Worm (Caenorhabditis elegans) whole organism, midembryonic: ENCODE data around the gene F09C12.8.

ENCODE experiments used
- flt-1 ChIP-seq: fragments of 200-800 bp; sonication (Bioruptor generic); IDR thresholded peaks from 2 replicates; pipeline ENCODE4 v1.3.6; 2022; ENCODE audit warnings: missing genetic modification characterization, missing compliant biosample characterization
- klf-2 ChIP-seq: fragments of 200-800 bp; sonication (Bioruptor generic); conservative IDR thresholded peaks from 2 replicates; pipeline ENCODE4 v1.3.6; 2022; ENCODE audit warnings: missing genetic modification reagents, missing genetic modification characterization, missing compliant biosample characterization
- tab-1 ChIP-seq: fragments of 200-800 bp; sonication (Bioruptor generic); IDR thresholded peaks from 2 replicates; pipeline ENCODE4 v1.3.6; 2022; ENCODE audit warnings: missing genetic modification characterization, missing compliant biosample characterization
- ztf-23 ChIP-seq: fragments of 200-800 bp; sonication (Bioruptor generic); IDR thresholded peaks from 2 replicates; pipeline ENCODE4 v1.3.6; 2022; ENCODE audit warnings: missing genetic modification reagents, missing genetic modification characterization, missing compliant biosample characterization
- ztf-29 ChIP-seq: fragments of 200-800 bp; sonication (Bioruptor generic); IDR thresholded peaks from 2 replicates; pipeline ENCODE4 v1.3.6; 2022; ENCODE audit warnings: missing genetic modification reagents, missing genetic modification characterization, missing compliant biosample characterization

ce11 chrII:5109693-5110092 lies 2.5 kb upstream of the F09C12.8 start, which contains the start of gene F09C12.2:
- TF ChIP-seq ztf-29 (GFP tag; lab: Robert Waterston, UW) (no peak), klf-2 (GFP tag; lab: Robert Waterston, UW) (no peak), flt-1 (GFP tag; lab: Robert Waterston, UW) (no peak), tab-1 (no peak), ztf-23 (GFP tag; lab: Robert Waterston, UW) (no peak)
